Worm (Caenorhabditis elegans) whole organism, young adult: ENCODE results near the gene F41H10.3.
A peak's percentile ranks its signal among the peaks of the same experiment; 100 is the strongest.

Experiments used
- B0019.2 ChIP-seq: fragments of 200-800 bp; sonication (Bioruptor generic); conservative IDR thresholded peaks from 2 replicates; pipeline ENCODE4 v1.3.6; 2022; ENCODE audit warnings: missing genetic modification reagents, missing genetic modification characterization, missing compliant biosample characterization
- B0035.1 ChIP-seq: sonication (generic microtip); optimal IDR thresholded peaks from 2 replicates; lab custom pipeline; 2016; ENCODE audit warnings: missing genetic modification characterization, mild to moderate bottlenecking, missing compliant biosample characterization, missing genotype, missing genetic modification reagents
- F23B12.7 ChIP-seq: sonication (generic microtip); optimal IDR thresholded peaks from 2 replicates; lab custom pipeline; 2017; ENCODE audit warnings: missing genetic modification characterization, mild to moderate bottlenecking, missing compliant biosample characterization, antibody characterized with exemption, moderate library complexity; ENCODE audit not compliant: insufficient read depth
- F39B2.1 ChIP-seq: fragments of 200-800 bp; sonication (Bioruptor generic); IDR thresholded peaks from 2 replicates; pipeline ENCODE4 v1.3.6; 2022; ENCODE audit warnings: missing genetic modification reagents, missing genetic modification characterization, missing compliant biosample characterization
- F52B5.7 ChIP-seq: sonication (generic microtip); optimal IDR thresholded peaks from 2 replicates; lab custom pipeline; 2016; ENCODE audit warnings: mild to moderate bottlenecking, missing genetic modification characterization, missing compliant biosample characterization
- F57A8.1 ChIP-seq: fragments of 200-800 bp; sonication (Bioruptor generic); optimal IDR thresholded peaks from 2 replicates; lab custom pipeline; 2018; ENCODE audit warnings: mild to moderate bottlenecking, missing genetic modification characterization, moderate library complexity, missing compliant biosample characterization
- K12H6.12 ChIP-seq: fragments of 200-800 bp; sonication (Bioruptor generic); optimal IDR thresholded peaks from 2 replicates; lab custom pipeline; 2018; ENCODE audit warnings: mild to moderate bottlenecking, missing genetic modification characterization, missing compliant biosample characterization
- T07F8.4 ChIP-seq: sonication (generic microtip); optimal IDR thresholded peaks from 2 replicates; lab custom pipeline; 2016; ENCODE audit warnings: mild to moderate bottlenecking, missing genetic modification characterization, moderate library complexity, missing compliant biosample characterization
- Y53F4B.3 ChIP-seq: fragments of 200-800 bp; sonication (Bioruptor generic); IDR thresholded peaks from 2 replicates; pipeline ENCODE4 v1.3.6; 2022; ENCODE audit warnings: missing genetic modification reagents, missing genetic modification characterization, missing compliant biosample characterization
- Y53G8AR.9 ChIP-seq: fragments of 200-800 bp; sonication (Bioruptor generic); conservative IDR thresholded peaks from 2 replicates; pipeline ENCODE4 v1.3.6; 2022; ENCODE audit warnings: missing genetic modification reagents, missing genetic modification characterization, missing compliant biosample characterization
- Y56A3A.18 ChIP-seq: fragments of 200-800 bp; sonication (Bioruptor generic); IDR thresholded peaks from 2 replicates; pipeline ENCODE4 v1.3.6; 2022; ENCODE audit warnings: missing genetic modification reagents, missing genetic modification characterization, missing compliant biosample characterization
- aptf-2 ChIP-seq: fragments of 200-800 bp; sonication (Bioruptor generic); conservative IDR thresholded peaks from 2 replicates; pipeline ENCODE4 v1.3.6; 2022; ENCODE audit warnings: missing genetic modification reagents, missing genetic modification characterization, missing compliant biosample characterization
- attf-5 ChIP-seq: fragments of 200-800 bp; sonication (Bioruptor generic); optimal IDR thresholded peaks from 2 replicates; lab custom pipeline; 2018; ENCODE audit warnings: mild to moderate bottlenecking, missing genetic modification characterization, missing compliant biosample characterization
- ccch-3 ChIP-seq: fragments of 200-800 bp; sonication (Bioruptor generic); optimal IDR thresholded peaks from 2 replicates; lab custom pipeline; 2018; ENCODE audit warnings: mild to moderate bottlenecking, missing genetic modification characterization, missing compliant biosample characterization
- ceh-100 ChIP-seq: fragments of 200-800 bp; sonication (Bioruptor generic); IDR thresholded peaks from 2 replicates; pipeline ENCODE4 v1.3.6; 2022; ENCODE audit warnings: missing genetic modification reagents, missing genetic modification characterization, missing compliant biosample characterization
- ceh-79 ChIP-seq: sonication (generic microtip); optimal IDR thresholded peaks from 2 replicates; lab custom pipeline; 2017; ENCODE audit warnings: mild to moderate bottlenecking, missing genetic modification characterization, missing compliant biosample characterization
- hmg-20 ChIP-seq: fragments of 200-800 bp; sonication (Bioruptor generic); IDR thresholded peaks from 2 replicates; pipeline ENCODE4 v1.3.6; 2022; ENCODE audit warnings: missing genetic modification reagents, missing genetic modification characterization, missing compliant biosample characterization
- hsf-1 ChIP-seq: fragments of 200-800 bp; sonication (Bioruptor generic); IDR thresholded peaks from 2 replicates; pipeline ENCODE4 v1.3.6; 2022; ENCODE audit warnings: missing genetic modification reagents, missing genetic modification characterization, missing compliant biosample characterization
- lin-54 ChIP-seq: fragments of 200-800 bp; sonication (Bioruptor generic); optimal IDR thresholded peaks from 2 replicates; lab custom pipeline; 2018; ENCODE audit warnings: mild to moderate bottlenecking, missing genetic modification characterization, missing compliant biosample characterization
- lir-1 ChIP-seq: fragments of 200-800 bp; sonication (Bioruptor generic); conservative IDR thresholded peaks from 2 replicates; pipeline ENCODE4 v1.3.6; 2022; ENCODE audit warnings: missing genetic modification reagents, missing genetic modification characterization, missing compliant biosample characterization
- lsl-1 ChIP-seq: fragments of 200-800 bp; sonication (Bioruptor generic); optimal IDR thresholded peaks from 2 replicates; lab custom pipeline; 2018; ENCODE audit warnings: mild to moderate bottlenecking, missing genetic modification characterization, moderate library complexity, missing compliant biosample characterization
- madf-3 ChIP-seq: fragments of 200-800 bp; sonication (Bioruptor generic); IDR thresholded peaks from 2 replicates; pipeline ENCODE4 v1.3.6; 2022; ENCODE audit warnings: missing genetic modification reagents, missing genetic modification characterization, missing compliant biosample characterization
- madf-8 ChIP-seq: fragments of 200-800 bp; sonication (Bioruptor generic); conservative IDR thresholded peaks from 2 replicates; pipeline ENCODE4 v1.3.6; 2022; ENCODE audit warnings: missing genetic modification reagents, missing genetic modification characterization, missing compliant biosample characterization
- nfya-1 ChIP-seq: sonication (generic microtip); optimal IDR thresholded peaks from 2 replicates; lab custom pipeline; 2017; ENCODE audit warnings: antibody characterized with exemption, missing compliant biosample characterization, missing genetic modification characterization, borderline replicate concordance; ENCODE audit not compliant: insufficient read depth
- nfyb-1 ChIP-seq: fragments of 200-800 bp; sonication (Bioruptor generic); IDR thresholded peaks from 2 replicates; pipeline ENCODE4 v1.3.6; 2022; ENCODE audit warnings: missing genetic modification reagents, missing genetic modification characterization, missing compliant biosample characterization
- nhr-27 ChIP-seq: fragments of 200-800 bp; sonication (Bioruptor generic); optimal IDR thresholded peaks from 2 replicates; lab custom pipeline; 2018; ENCODE audit warnings: mild to moderate bottlenecking, missing genetic modification characterization, moderate library complexity, missing compliant biosample characterization
- nhr-90 ChIP-seq: sonication (generic microtip); optimal IDR thresholded peaks from 2 replicates; lab custom pipeline; 2016; ENCODE audit warnings: missing genotype, mild to moderate bottlenecking, missing genetic modification characterization, missing compliant biosample characterization
- rcor-1 ChIP-seq: fragments of 200-800 bp; sonication (Bioruptor generic); IDR thresholded peaks from 2 replicates; pipeline ENCODE4 v1.3.6; 2022; ENCODE audit warnings: missing genetic modification reagents, missing genetic modification characterization, missing compliant biosample characterization
- rpc-1 ChIP-seq, 2 experiments: fragments of 150-350 bp in 1 of 2; sonication (generic microtip) in 1 of 2; optimal IDR thresholded peaks; 2 replicates each; lab custom pipeline; 2014 to 2018; ENCODE audit warnings: missing biosample characterization in 1 of 2, missing genetic modification characterization in 1 of 2, missing genetic modification reagents in 1 of 2, missing genotype in 1 of 2
- sea-2 ChIP-seq: fragments of 200-800 bp; sonication (Bioruptor generic); IDR thresholded peaks from 2 replicates; pipeline ENCODE4 v1.3.6; 2022; ENCODE audit warnings: missing genetic modification characterization, missing compliant biosample characterization
- snpc-1.3 ChIP-seq: sonication (generic microtip); optimal IDR thresholded peaks from 2 replicates; lab custom pipeline; 2017; ENCODE audit warnings: missing genetic modification characterization, mild to moderate bottlenecking, missing compliant biosample characterization, antibody characterized with exemption, moderate library complexity, missing genotype, missing genetic modification reagents; ENCODE audit not compliant: insufficient read depth
- snpc-4 ChIP-seq, 5 experiments: fragments of 150-350 bp in 1 of 5; sonication (generic microtip) in 4 of 5; optimal IDR thresholded peaks; 2 replicates each; lab custom pipeline; 2014 to 2018; ENCODE audit warnings: missing genetic modification characterization in 5 of 5, missing biosample characterization in 3 of 5, antibody characterized with exemption in 2 of 5, mild to moderate bottlenecking in 2 of 5, missing compliant biosample characterization in 2 of 5, missing genotype in 2 of 5, moderate library complexity in 2 of 5, missing genetic modification reagents in 1 of 5
- unc-62 ChIP-seq: fragments of 150-350 bp; optimal IDR thresholded peaks from 2 replicates; lab custom pipeline; 2014; ENCODE audit warnings: missing biosample characterization, missing genetic modification reagents, missing genetic modification characterization
- zfh-2 ChIP-seq: fragments of 200-800 bp; sonication (Bioruptor generic); conservative IDR thresholded peaks from 2 replicates; pipeline ENCODE4 v1.3.6; 2022; ENCODE audit warnings: missing genetic modification reagents, missing genetic modification characterization, missing compliant biosample characterization
- zim-3 ChIP-seq: sonication (generic microtip); optimal IDR thresholded peaks from 2 replicates; lab custom pipeline; 2017; ENCODE audit warnings: mild to moderate bottlenecking, missing genetic modification characterization, moderate library complexity, missing compliant biosample characterization
- ztf-18 ChIP-seq: sonication (generic microtip); optimal IDR thresholded peaks from 2 replicates; lab custom pipeline; 2016; ENCODE audit warnings: missing genotype, mild to moderate bottlenecking, missing genetic modification characterization, missing compliant biosample characterization
- ztf-22 ChIP-seq: fragments of 200-800 bp; sonication (Bioruptor generic); optimal IDR thresholded peaks from 2 replicates; lab custom pipeline; 2018; ENCODE audit warnings: mild to moderate bottlenecking, missing genetic modification characterization, moderate library complexity, missing compliant biosample characterization
- ztf-6 ChIP-seq: fragments of 200-800 bp; sonication (Bioruptor generic); IDR thresholded peaks from 2 replicates; pipeline ENCODE4 v1.3.6; 2022; ENCODE audit warnings: missing genetic modification reagents, missing genetic modification characterization, missing compliant biosample characterization

Gene F41H10.3

ce11 chrIV:5394687-5395086 lies 25.1 kb downstream of the F41H10.3 start, which contains the start of the genes perm-3 and swsn-6 (continued):
- TF ChIP-seq nhr-27 (tag; lab: Kevin White, UChicago) (no peak), F23B12.7 (tag; lab: Kevin White, UChicago) (peak; percentile 34), F57A8.1 (no peak), unc-62 (no peak), Y53G8AR.9 (GFP tag; lab: Robert Waterston, UW) (peak; percentile 80; the same call in 1 of the 2 replicates), ceh-100 (0 out of 2 replicates have a peak, but pooled peaks have one; percentile 22), nhr-90 (no peak), zfh-2 (no peak), nfya-1 (tag; lab: Kevin White, UChicago) (no peak), nfyb-1 (GFP tag; lab: Robert Waterston, UW) (no peak), zim-3 (tag; lab: Kevin White, UChicago) (no peak), snpc-4 (GFP tag; optimal IDR thresholded peaks at IDR 0.05; lab: Kevin White, UChicago) (peak; percentile 81), snpc-4 (tag; optimal IDR thresholded peaks at IDR 0.05; lab: Kevin White, UChicago) (peak; percentile 50 to 88 (median 77)), lin-54 (peak; percentile 81), ceh-79 (tag; lab: Kevin White, UChicago) (no peak), T07F8.4 (tag; lab: Kevin White, UChicago) (no peak), hsf-1 (GFP tag; lab: Robert Waterston, UW) (no peak), rcor-1 (0 out of 2 replicates have a peak, but pooled peaks have one; percentile 30), lsl-1 (GFP tag; lab: Kevin White, UChicago) (peak; percentile 41), ztf-18 (peak; percentile 96), aptf-2 (GFP tag; lab: Robert Waterston, UW) (no peak), rpc-1 (optimal IDR thresholded peaks at IDR 0.05; lab: Kevin White, UChicago) (no peak), rpc-1 (tag; optimal IDR thresholded peaks at IDR 0.05; lab: Kevin White, UChicago) (no peak), ccch-3 (no peak), attf-5 (GFP tag; lab: Kevin White, UChicago) (peak; percentile 73), F39B2.1 (GFP tag; lab: Robert Waterston, UW) (no peak), madf-8 (GFP tag; lab: Robert Waterston, UW) (no peak), ztf-6 (no peak), snpc-1.3 (tag; lab: Kevin White, UChicago) (peak; percentile 18), sea-2 (GFP tag; lab: Robert Waterston, UW) (no peak), Y56A3A.18 (GFP tag; lab: Robert Waterston, UW) (no peak), ztf-22 (GFP tag; lab: Kevin White, UChicago) (no peak), B0019.2 (GFP tag; lab: Robert Waterston, UW) (no peak), F52B5.7 (tag; lab: Kevin White, UChicago) (no peak), madf-3 (peak; percentile 64; the same call in 1 of the 2 replicates), hmg-20 (GFP tag; lab: Robert Waterston, UW) (no peak), lir-1 (GFP tag; lab: Robert Waterston, UW) (peak; percentile 34; the same call in 1 of the 2 replicates), Y53F4B.3 (GFP tag; lab: Robert Waterston, UW) (no peak), K12H6.12 (tag; lab: Kevin White, UChicago) (no peak), B0035.1 (no peak)
- TF ChIP-seq, all 124 proteins: peak for 33
